Worm (Caenorhabditis elegans): ENCODE measurements around the gene M163.8.

The M163.8 gene

DNA sequence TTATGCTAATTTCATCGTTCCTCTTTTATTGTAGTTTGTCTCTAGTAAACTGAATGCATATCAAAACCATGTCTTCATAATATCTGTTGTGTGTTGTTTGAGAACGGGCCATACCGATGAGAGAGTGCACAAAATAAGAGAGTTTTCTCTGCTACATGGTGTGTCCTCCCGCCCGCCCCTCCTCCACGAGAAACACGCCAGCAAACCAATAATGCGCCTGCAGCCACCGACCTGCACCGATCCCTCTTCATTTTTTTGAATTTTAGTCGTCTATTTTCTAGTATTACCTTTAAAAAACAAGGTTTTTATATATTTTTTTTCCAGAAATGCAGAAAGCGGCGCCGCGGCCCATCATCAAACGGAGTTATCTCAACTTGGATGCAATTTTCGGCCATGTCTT, 4.7 kb upstream of the M163.8 start, which contains the start of gene gfi-3:
Gene gfi-3 (plus strand): TSS at position 325 of the 400 bp plus-strand sequence.
- TF ChIP-seq ceh-82 (tag; optimal IDR thresholded peaks at IDR 0.05) (peak; percentile 13), ceh-28 (tag; optimal IDR thresholded peaks at IDR 0.05) (peak; percentile 70), pha-4 (tag; optimal IDR thresholded peaks at IDR 0.05) (peak; percentile 85), eor-1 (tag; optimal IDR thresholded peaks at IDR 0.05) (no peak), fkh-10 (GFP tag; optimal IDR thresholded peaks at IDR 0.05) (no peak), nhr-25 (tag; optimal IDR thresholded peaks at IDR 0.05) (peak; percentile 83), jun-1 (tag; optimal IDR thresholded peaks at IDR 0.05) (peak; percentile 53), R02D3.7 (tag; optimal IDR thresholded peaks at IDR 0.05) (peak; percentile 51), skn-1 (tag; optimal IDR thresholded peaks at IDR 0.05) (peak; percentile 55), mml-1 (tag; optimal IDR thresholded peaks at IDR 0.05) (no peak), ztf-4 (tag; optimal IDR thresholded peaks at IDR 0.05) (no peak), sea-2 (GFP tag; optimal IDR thresholded peaks at IDR 0.05) (no peak), unc-39 (tag; optimal IDR thresholded peaks at IDR 0.05) (no peak), fkh-2 (tag; optimal IDR thresholded peaks at IDR 0.05) (no peak), hmg-11 (tag; optimal IDR thresholded peaks at IDR 0.05) (peak; percentile 74), elt-2 (tag; optimal IDR thresholded peaks at IDR 0.05) (peak; percentile 61), elt-3 (tag; optimal IDR thresholded peaks at IDR 0.05) (no peak), snpc-4 (tag; optimal IDR thresholded peaks at IDR 0.05) (peak; percentile 93), tbx-2 (tag; optimal IDR thresholded peaks at IDR 0.05) (peak; percentile 57), nhr-76 (tag; optimal IDR thresholded peaks at IDR 0.05) (no peak), nhr-237 (tag; optimal IDR thresholded peaks at IDR 0.05) (no peak), nhr-23 (tag; optimal IDR thresholded peaks at IDR 0.05) (peak; percentile 86), nhr-43 (tag; optimal IDR thresholded peaks at IDR 0.05; ENCODE audit: poor library complexity, severe bottlenecking) (peak; percentile 75), unc-62 (GFP tag; optimal IDR thresholded peaks at IDR 0.05) (no peak), nhr-77 (tag; optimal IDR thresholded peaks at IDR 0.05) (no peak), nfya-1 (tag; optimal IDR thresholded peaks at IDR 0.05; ENCODE audit: insufficient read depth) (peak; percentile 80), lin-15B (tag; optimal IDR thresholded peaks at IDR 0.05) (peak; percentile 51), nhr-11 (tag; optimal IDR thresholded peaks at IDR 0.05) (peak; percentile 40), lin-39 (tag; optimal IDR thresholded peaks at IDR 0.05) (peak; percentile 90), elt-1 (tag; optimal IDR thresholded peaks at IDR 0.05) (peak; percentile 17)

DNA sequence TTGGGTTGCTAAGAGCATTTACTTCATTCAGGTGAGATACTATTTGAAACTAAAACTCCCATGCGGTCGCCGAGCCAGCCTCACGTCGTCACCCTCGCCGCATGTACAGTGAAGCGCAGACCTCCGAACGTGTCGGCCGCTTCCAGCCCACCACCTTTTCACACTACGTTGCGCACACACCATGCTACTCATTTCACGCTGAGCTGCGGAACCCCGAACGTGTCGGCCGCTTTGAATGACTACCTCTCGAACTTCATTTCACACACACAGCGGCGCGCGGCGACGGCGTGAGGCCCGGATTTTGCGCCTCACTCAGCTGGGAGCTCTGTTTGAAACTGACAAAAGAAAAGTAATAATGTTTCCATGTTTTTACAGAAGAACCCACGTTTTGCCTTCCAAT, 3.3 kb upstream of the M163.8 start:
- TF ChIP-seq jun-1 (tag; optimal IDR thresholded peaks at IDR 0.05) (no peak), ZK546.5 (tag; optimal IDR thresholded peaks at IDR 0.05) (no peak), snpc-4 (tag; optimal IDR thresholded peaks at IDR 0.05) (peak; percentile 11)

DNA sequence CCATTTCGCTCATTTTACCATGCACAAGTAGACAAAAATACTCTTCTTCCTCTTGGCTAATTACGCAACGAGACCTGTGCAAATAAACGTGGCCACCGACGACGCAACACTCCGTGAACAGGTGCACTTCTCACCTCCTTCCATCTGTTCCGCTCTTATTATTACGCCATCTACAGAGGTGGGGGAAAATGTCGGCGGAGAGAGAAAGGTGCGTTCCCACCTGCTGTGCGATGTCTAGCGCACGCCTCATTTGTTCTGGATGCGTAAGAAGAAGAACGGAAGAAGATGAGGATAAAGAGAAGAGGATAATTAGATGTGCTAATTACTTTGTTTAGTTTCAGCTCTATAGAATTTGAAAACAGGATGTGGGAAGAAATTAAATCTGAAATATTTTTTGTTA, 1.6 kb downstream of the M163.8 start:
- no peak for TF ChIP-seq aly-2 (tag; optimal IDR thresholded peaks at IDR 0.05)
- no peak for TF ChIP-seq elt-3 (tag; optimal IDR thresholded peaks at IDR 0.05)
- TF ChIP-seq skn-1 (tag; optimal IDR thresholded peaks at IDR 0.05): no peak
- TF ChIP-seq mdl-1 (tag; optimal IDR thresholded peaks at IDR 0.05): no peak
- TF ChIP-seq egl-27 (tag; optimal IDR thresholded peaks at IDR 0.05): no peak
- TF ChIP-seq nhr-76 (tag; optimal IDR thresholded peaks at IDR 0.05): no peak

DNA sequence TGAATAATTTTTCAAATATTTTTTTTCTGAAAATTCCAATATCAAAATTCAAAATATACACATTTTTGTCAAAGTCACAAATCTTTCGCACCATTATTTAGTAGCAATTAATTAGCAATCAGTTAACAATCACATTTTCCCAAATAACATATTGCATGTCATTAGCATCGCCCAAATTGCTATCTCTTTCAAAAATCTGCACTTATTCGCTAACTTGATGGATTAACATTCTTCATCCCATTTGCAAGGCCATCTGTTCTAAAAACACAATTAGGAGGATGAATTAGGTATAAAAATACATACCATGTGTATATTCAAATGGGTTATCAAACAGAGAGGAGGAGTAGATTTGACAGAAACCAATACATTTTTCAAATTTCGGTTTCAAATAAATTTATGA, 2.4 kb downstream of the M163.8 start:
- TF ChIP-seq nhr-76 (tag; optimal IDR thresholded peaks at IDR 0.05) (no peak), unc-62 (GFP tag; optimal IDR thresholded peaks at IDR 0.05) (no peak), egl-27 (tag; optimal IDR thresholded peaks at IDR 0.05) (no peak), elt-2 (tag; optimal IDR thresholded peaks at IDR 0.05) (no peak), eor-1 (tag; optimal IDR thresholded peaks at IDR 0.05) (no peak), aly-2 (tag; optimal IDR thresholded peaks at IDR 0.05) (no peak), elt-1 (tag; optimal IDR thresholded peaks at IDR 0.05) (peak; percentile 29), nhr-25 (tag; optimal IDR thresholded peaks at IDR 0.05) (peak; percentile 68), hmg-11 (tag; optimal IDR thresholded peaks at IDR 0.05) (no peak), zag-1 (tag; optimal IDR thresholded peaks at IDR 0.05) (no peak)

DNA sequence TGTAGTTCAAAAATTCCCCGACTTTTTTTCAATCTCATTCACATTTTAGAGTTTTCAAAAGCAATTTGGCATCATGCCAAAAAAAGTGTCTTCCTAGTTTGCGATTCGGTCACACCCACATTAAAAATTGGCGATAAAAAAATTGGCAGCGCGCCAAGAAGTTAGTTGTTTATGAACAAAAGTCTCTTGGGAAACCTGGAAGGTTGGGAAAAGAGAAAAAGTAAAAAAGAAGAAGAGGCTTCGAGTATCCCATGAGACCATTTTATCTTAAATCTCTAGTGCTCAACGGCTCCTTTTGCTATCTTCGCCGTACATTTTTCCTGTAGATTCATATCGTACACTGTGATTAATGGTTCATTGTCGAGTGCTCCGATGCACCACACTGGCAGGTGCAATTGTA, 2.9 kb downstream of the M163.8 start:
- TF ChIP-seq nhr-23 (tag; optimal IDR thresholded peaks at IDR 0.05) (no peak), elt-1 (tag; optimal IDR thresholded peaks at IDR 0.05) (peak; percentile 66), tbx-2 (tag; optimal IDR thresholded peaks at IDR 0.05) (no peak), lin-39 (tag; optimal IDR thresholded peaks at IDR 0.05) (peak; percentile 25)
